Worm (Caenorhabditis elegans) whole organism, mixed stage, embryonic: ENCODE data around the gene F48G7.8.

Experiments
- ces-1 ChIP-seq: fragments of 150-350 bp; optimal IDR thresholded peaks from 2 replicates; lab custom pipeline; 2014; ENCODE audit warnings: missing biosample characterization, missing genetic modification reagents, missing genetic modification characterization
- ztf-11 ChIP-seq: fragments of 150-350 bp; optimal IDR thresholded peaks from 2 replicates; lab custom pipeline; 2014; ENCODE audit warnings: missing biosample characterization, missing genetic modification characterization

- no peak for TF ChIP-seq ztf-11
- no peak for TF ChIP-seq ces-1 (GFP tag; lab: Kevin White, UChicago)
Observed at ce11 chrV:596923-597322, 30.6 kb downstream of the F48G7.8 start.
